Worm (Caenorhabditis elegans): ENCODE data around the gene ceh-20.
A peak's percentile ranks its signal among the peaks of the same experiment; 100 is the strongest.

ceh-20 gene

ce11 chrIII:6969781-6970342, 9.8 kb upstream of the ceh-20 start:
- TF ChIP-seq aly-2 (tag; optimal IDR thresholded peaks at IDR 0.05): peak; percentile 91
- TF ChIP-seq efl-1 (optimal IDR thresholded peaks at IDR 0.05): peak; percentile 18
- peak in 1 of 2 experiments; percentile 81 for TF ChIP-seq efl-1 (GFP tag; optimal IDR thresholded peaks at IDR 0.05 in 1 of 2)
- no peak for TF ChIP-seq fkh-8 (tag; optimal IDR thresholded peaks at IDR 0.05)
- peak; percentile 19 for TF ChIP-seq nhr-90 (tag; optimal IDR thresholded peaks at IDR 0.05; ENCODE audit: poor library complexity)
- TF ChIP-seq nhr-47 (tag; optimal IDR thresholded peaks at IDR 0.05): peak; percentile 29
- peak; percentile 2 for TF ChIP-seq rnt-1 (tag; optimal IDR thresholded peaks at IDR 0.05)
- TF ChIP-seq lsy-2 (tag; optimal IDR thresholded peaks at IDR 0.05): peak in 1 of 2 experiments; percentile 53
- TF ChIP-seq nhr-71 (tag; optimal IDR thresholded peaks at IDR 0.05): peak; percentile 9
- no peak for TF ChIP-seq aha-1 (tag; optimal IDR thresholded peaks at IDR 0.05)
- TF ChIP-seq ama-1 (optimal IDR thresholded peaks at IDR 0.05): peak; percentile 33

DNA sequence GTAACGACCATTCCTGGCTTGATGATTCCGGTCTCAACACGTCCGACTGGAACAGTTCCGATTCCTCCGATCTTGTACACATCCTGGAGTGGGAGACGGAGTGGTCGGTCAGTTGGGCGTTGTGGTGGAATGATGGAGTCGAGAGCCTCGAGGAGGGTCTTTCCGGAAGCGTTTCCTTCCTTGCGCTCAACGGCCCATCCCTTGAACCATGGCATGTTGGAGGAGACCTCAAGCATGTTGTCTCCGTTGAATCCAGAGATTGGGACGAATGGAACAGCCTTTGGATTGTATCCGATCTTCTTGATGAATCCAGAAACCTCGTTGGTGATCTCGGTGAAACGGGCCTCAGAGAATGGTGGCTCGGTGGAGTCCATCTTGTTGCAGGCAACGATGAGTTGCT, 8.9 kb upstream of the ceh-20 start:
- peak; percentile 8 for TF ChIP-seq rnt-1 (tag; optimal IDR thresholded peaks at IDR 0.05)
- no peak for TF ChIP-seq nhr-20 (tag; optimal IDR thresholded peaks at IDR 0.05)
- no peak for TF ChIP-seq zip-4 (GFP tag; optimal IDR thresholded peaks at IDR 0.05)

DNA sequence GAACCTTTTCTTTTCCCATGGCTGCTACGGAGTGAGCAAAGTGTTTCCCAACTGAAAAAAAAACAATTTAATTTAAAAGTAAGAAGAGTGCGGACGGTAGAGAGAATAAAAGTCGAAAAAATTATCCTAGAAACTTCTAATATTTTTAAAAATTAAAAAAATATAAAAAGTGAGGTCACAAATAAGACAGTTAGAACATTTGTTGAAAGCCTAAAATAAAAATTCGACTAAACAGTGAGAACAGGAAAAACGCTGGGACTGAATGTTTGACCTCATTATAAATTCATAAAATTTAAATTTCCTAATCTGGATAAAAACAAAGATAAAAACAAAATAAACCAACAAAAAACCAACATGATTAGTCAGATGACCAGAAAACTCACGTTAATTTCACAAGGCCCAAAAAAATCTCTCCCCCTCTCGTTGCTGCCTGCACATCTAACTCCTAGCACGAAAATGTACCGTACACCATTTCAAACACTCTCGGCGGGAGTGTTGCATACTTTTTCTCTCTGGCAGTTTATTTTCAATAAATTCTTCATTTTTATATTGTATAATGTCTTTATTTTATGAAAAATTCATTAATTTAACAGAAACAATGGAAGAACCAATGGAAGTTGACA, 7.9 kb upstream of the ceh-20 start, which contains the start of the genes eef-1A.1 and rfc-4:
TSS of gene eef-1A.1 (minus strand) at position 51 of the 623 bp plus-strand sequence.
TSS of gene rfc-4 (plus strand) at position 592 of the 623 bp plus-strand sequence.
- TF ChIP-seq fkh-4 (tag; optimal IDR thresholded peaks at IDR 0.05; ENCODE audit: borderline replicate concordance) (peak; percentile 27), hlh-4 (tag; optimal IDR thresholded peaks at IDR 0.05) (no peak), C04F5.9 (tag; optimal IDR thresholded peaks at IDR 0.05) (peak; percentile 99), pag-3 (tag; optimal IDR thresholded peaks at IDR 0.05; ENCODE audit: borderline replicate concordance, insufficient read depth) (peak; percentile 78), jun-1 (tag; optimal IDR thresholded peaks at IDR 0.05) (peak; percentile 95), dsc-1 (tag; optimal IDR thresholded peaks at IDR 0.05) (peak; percentile 98), fkh-10 (GFP tag; optimal IDR thresholded peaks at IDR 0.05) (peak; percentile 92), lin-39 (tag; optimal IDR thresholded peaks at IDR 0.05) (peak; percentile 91), nhr-237 (tag; optimal IDR thresholded peaks at IDR 0.05) (peak; percentile 97), efl-3 (GFP tag; optimal IDR thresholded peaks at IDR 0.05) (peak; percentile 38), irx-1 (tag; optimal IDR thresholded peaks at IDR 0.05) (peak; percentile 91), aly-2 (tag; optimal IDR thresholded peaks at IDR 0.05) (peak; percentile 93), dpl-1 (GFP tag; optimal IDR thresholded peaks at IDR 0.05) (peak; percentile 96 to 98 (median 97)), unc-98 (GFP tag; IDR thresholded peaks at IDR 0.05) (peak; percentile 51; the same call in 1 of the 2 replicates), unc-30 (tag; optimal IDR thresholded peaks at IDR 0.05) (no peak), Y116A8C.19 (tag; optimal IDR thresholded peaks at IDR 0.05; ENCODE audit: borderline replicate concordance) (no peak), lin-15B (tag; optimal IDR thresholded peaks at IDR 0.05) (peak; percentile 96), alr-1 (tag; optimal IDR thresholded peaks at IDR 0.05; ENCODE audit: borderline replicate concordance) (no peak), nhr-84 (tag; optimal IDR thresholded peaks at IDR 0.05) (peak; percentile 57), egl-27 (tag; optimal IDR thresholded peaks at IDR 0.05) (peak in 1 of 2 experiments; percentile 5), aha-1 (tag; optimal IDR thresholded peaks at IDR 0.05) (peak; percentile 82), ceh-63 (GFP tag; optimal IDR thresholded peaks at IDR 0.05) (peak; percentile 11), nhr-19 (GFP tag; conservative IDR thresholded peaks at IDR 0.05) (peak; percentile 98), blmp-1 (tag; optimal IDR thresholded peaks at IDR 0.05) (peak; percentile 92), ztf-4 (tag; optimal IDR thresholded peaks at IDR 0.05) (peak; percentile 93), unc-130 (tag; optimal IDR thresholded peaks at IDR 0.05) (peak; percentile 95), nhr-11 (tag; optimal IDR thresholded peaks at IDR 0.05) (peak; percentile 90), mdl-1 (tag; optimal IDR thresholded peaks at IDR 0.05) (peak in 1 of 2 experiments; percentile 97), xbp-1 (tag; optimal IDR thresholded peaks at IDR 0.05) (peak; percentile 97), elt-2 (tag; optimal IDR thresholded peaks at IDR 0.05) (peak; percentile 59), mep-1 (tag; optimal IDR thresholded peaks at IDR 0.05) (peak; percentile 99), tlp-1 (tag; optimal IDR thresholded peaks at IDR 0.05) (no peak), nhr-47 (tag; optimal IDR thresholded peaks at IDR 0.05) (peak; percentile 97), snpc-4 (tag; optimal IDR thresholded peaks at IDR 0.05) (peak; percentile 92), nhr-90 (tag; optimal IDR thresholded peaks at IDR 0.05; ENCODE audit: poor library complexity) (peak; percentile 97), ceh-8 (GFP tag; optimal IDR thresholded peaks at IDR 0.05) (peak; percentile 95), C16A3.4 (tag; optimal IDR thresholded peaks at IDR 0.05) (peak; percentile 99), mab-9 (GFP tag; IDR thresholded peaks at IDR 0.05) (peak; percentile 80)
